Worm (Caenorhabditis elegans): ENCODE measurements around the gene F41H10.3.

DNA sequence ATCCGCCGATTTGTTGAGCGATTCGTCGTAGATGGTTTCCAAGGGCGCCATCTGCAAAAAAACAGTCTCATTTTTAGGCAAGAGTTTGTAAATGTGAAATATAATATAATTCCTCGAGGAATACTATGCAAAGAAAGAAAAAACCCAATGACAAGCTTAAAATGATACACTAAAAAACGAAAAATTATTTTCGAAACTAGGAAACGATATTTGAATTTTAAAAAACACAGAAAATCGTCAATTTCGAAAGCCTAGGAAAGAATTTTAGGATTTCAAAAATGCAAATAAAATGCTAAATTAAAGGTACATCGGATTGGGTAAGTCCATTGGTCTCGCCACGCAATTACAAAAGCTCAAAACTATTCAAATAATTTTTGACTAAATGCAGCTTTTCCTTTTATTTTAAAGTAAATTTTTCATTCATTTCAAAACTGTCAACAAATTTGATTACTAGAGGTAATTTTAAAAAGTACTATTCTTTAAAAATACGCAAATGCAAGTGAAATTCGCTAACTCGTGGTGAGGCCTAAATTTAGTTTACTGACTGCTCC lies 22.0 kb downstream of the F41H10.3 start, which contains the start of the genes htp-1 and ZK616.5:
- TF ChIP-seq snpc-4 (tag; optimal IDR thresholded peaks at IDR 0.05): no peak
- no peak for TF ChIP-seq F16B12.6 (tag; optimal IDR thresholded peaks at IDR 0.05)
- no peak for TF ChIP-seq lir-3 (tag; optimal IDR thresholded peaks at IDR 0.05; ENCODE audit: poor library complexity)
- TF ChIP-seq lin-15B (tag; optimal IDR thresholded peaks at IDR 0.05): no peak
- TF ChIP-seq fos-1 (tag; optimal IDR thresholded peaks at IDR 0.05): no peak
- TF ChIP-seq nhr-237 (tag; optimal IDR thresholded peaks at IDR 0.05): no peak
- TF ChIP-seq ztf-11 (tag; optimal IDR thresholded peaks at IDR 0.05): no peak
- TF ChIP-seq egl-13 (tag; optimal IDR thresholded peaks at IDR 0.05): no peak
- TF ChIP-seq lin-39 (tag; optimal IDR thresholded peaks at IDR 0.05): no peak
